Fruit fly (Drosophila melanogaster) whole organism, embryonic: ENCODE results near the gene Gcna.

ENCODE experiments used
- Aef1 ChIP-seq: fragments of 200-800 bp; sonication (Bioruptor generic); IDR thresholded peaks from 3 replicates; pipeline ENCODE4 v1.3.6; 2022; ENCODE audit warnings: missing biosample characterization, missing genetic modification characterization
- Atf-2 ChIP-seq: fragments of 200-800 bp; sonication (Bioruptor generic); optimal IDR thresholded peaks from 2 replicates; lab custom pipeline; 2016; ENCODE audit warnings: missing biosample characterization, missing genetic modification characterization
- Blimp-1 ChIP-seq: fragments of 200-800 bp; sonication (Bioruptor generic); optimal IDR thresholded peaks from 3 replicates; lab custom pipeline; 2018; ENCODE audit warnings: missing biosample characterization, missing genetic modification characterization, mild to moderate bottlenecking, moderate library complexity, missing genetic modification reagents
- Bteb2 ChIP-seq: fragments of 200-800 bp; sonication (Bioruptor generic); optimal IDR thresholded peaks from 2 replicates; lab custom pipeline; 2016; ENCODE audit warnings: missing biosample characterization, missing genetic modification characterization
- CG11560 ChIP-seq: fragments of 200-800 bp; sonication (Bioruptor generic); IDR thresholded peaks from 3 replicates; pipeline ENCODE4 v1.3.6; 2022; ENCODE audit warnings: missing biosample characterization, missing genetic modification characterization
- CG12391 ChIP-seq: fragments of 200-800 bp; sonication (Bioruptor generic); optimal IDR thresholded peaks from 3 replicates; lab custom pipeline; 2018; ENCODE audit warnings: missing biosample characterization, mild to moderate bottlenecking, missing genetic modification characterization, moderate library complexity
- CG12942 ChIP-seq: fragments of 200-800 bp; sonication (Bioruptor generic); optimal IDR thresholded peaks from 3 replicates; lab custom pipeline; 2016; ENCODE audit warnings: missing biosample characterization, missing genetic modification characterization
- CG13123 ChIP-seq: fragments of 200-800 bp; sonication (Bioruptor generic); optimal IDR thresholded peaks from 2 replicates; lab custom pipeline; 2016; ENCODE audit warnings: missing biosample characterization, missing genetic modification characterization
- CG14014 ChIP-seq: fragments of 200-800 bp; sonication (Bioruptor generic); IDR thresholded peaks from 2 replicates; pipeline ENCODE4 v1.3.6; 2022; ENCODE audit warnings: missing biosample characterization, missing genetic modification characterization
- CG1529 ChIP-seq: fragments of 200-800 bp; sonication (Bioruptor generic); optimal IDR thresholded peaks from 3 replicates; lab custom pipeline; 2018; ENCODE audit warnings: missing biosample characterization, missing genetic modification characterization
- CG1602 ChIP-seq: fragments of 200-800 bp; sonication (Bioruptor generic); optimal IDR thresholded peaks from 3 replicates; lab custom pipeline; 2016; ENCODE audit warnings: missing biosample characterization, missing genetic modification characterization
- CG2120 ChIP-seq: fragments of 200-800 bp; sonication (Bioruptor generic); optimal IDR thresholded peaks from 3 replicates; lab custom pipeline; 2016; ENCODE audit warnings: missing biosample characterization, missing genetic modification characterization
- CG4424 ChIP-seq: fragments of 200-800 bp; sonication (Bioruptor generic); optimal IDR thresholded peaks from 3 replicates; lab custom pipeline; 2016; ENCODE audit warnings: missing biosample characterization, missing genetic modification characterization
- CG7963 ChIP-seq: fragments of 200-800 bp; sonication (Bioruptor generic); IDR thresholded peaks from 3 replicates; pipeline ENCODE4 v1.3.6; 2022; ENCODE audit warnings: missing biosample characterization, missing genetic modification characterization; ENCODE audit not compliant: partially characterized antibody
- D ChIP-seq, 2 experiments: fragments of 200-800 bp in 1 of 2; fragments of >200 bp in 1 of 2; sonication (Bioruptor generic) in 1 of 2; optimal IDR thresholded peaks; 2 replicates in 1 of 2; 3 replicates in 1 of 2; lab custom pipeline; 2017; ENCODE audit warnings: mild to moderate bottlenecking in 1 of 2, missing biosample characterization in 1 of 2, missing genetic modification characterization in 1 of 2, missing genetic modification reagents in 1 of 2
- E2f2 ChIP-seq: fragments of 200-800 bp; sonication (Bioruptor generic); IDR thresholded peaks from 2 replicates; pipeline ENCODE4 v1.3.6; 2022; ENCODE audit warnings: missing biosample characterization, missing genetic modification characterization
- Ets65A ChIP-seq: fragments of 200-800 bp; sonication (Bioruptor generic); peaks from one replicate; lab custom pipeline; 2016; ENCODE audit warnings: missing biosample characterization, missing genetic modification characterization
- GATAe ChIP-seq: fragments of 200-800 bp; sonication (Bioruptor generic); conservative IDR thresholded peaks from 2 replicates; pipeline ENCODE4 v1.3.6; 2022; ENCODE audit warnings: missing biosample characterization, missing genetic modification characterization
- HLH4C ChIP-seq: fragments of 200-800 bp; sonication (Bioruptor generic); IDR thresholded peaks from 3 replicates; pipeline ENCODE4 v1.3.6; 2022; ENCODE audit warnings: missing biosample characterization, missing genetic modification characterization; ENCODE audit not compliant: partially characterized antibody
- MBD-R2 ChIP-seq: fragments of 200-800 bp; sonication (Bioruptor generic); IDR thresholded peaks from 2 replicates; pipeline ENCODE4 v1.3.6; 2022; ENCODE audit warnings: missing biosample characterization, missing genetic modification characterization
- Nf-YC ChIP-seq: fragments of 200-800 bp; optimal IDR thresholded peaks from 3 replicates; lab custom pipeline; 2019; ENCODE audit warnings: missing biosample characterization, mild to moderate bottlenecking, missing genetic modification characterization, moderate library complexity
- Pdp1 ChIP-seq, 2 experiments: fragments of 200-800 bp; sonication (Bioruptor generic); optimal IDR thresholded peaks; 3 replicates each; lab custom pipeline; 2016; ENCODE audit warnings: missing biosample characterization in 2 of 2, missing genetic modification characterization in 2 of 2, mild to moderate bottlenecking in 1 of 2, moderate library complexity in 1 of 2
- Rx ChIP-seq: fragments of 200-800 bp; sonication (Bioruptor generic); IDR thresholded peaks from 2 replicates; pipeline ENCODE4 v1.3.6; 2022; ENCODE audit warnings: missing biosample characterization, missing genetic modification characterization
- Sin3A ChIP-seq: fragments of >200 bp; optimal IDR thresholded peaks from 2 replicates; lab custom pipeline; 2018
- Sox102F ChIP-seq: fragments of 200-800 bp; sonication (Bioruptor generic); optimal IDR thresholded peaks from 2 replicates; lab custom pipeline; 2018; ENCODE audit warnings: missing biosample characterization, mild to moderate bottlenecking, missing genetic modification characterization, moderate library complexity
- ac ChIP-seq: fragments of 200-800 bp; sonication (Bioruptor generic); optimal IDR thresholded peaks from 3 replicates; lab custom pipeline; 2017; ENCODE audit warnings: missing biosample characterization, mild to moderate bottlenecking, missing genetic modification characterization
- amos ChIP-seq: fragments of 200-800 bp; sonication (Bioruptor generic); IDR thresholded peaks from 2 replicates; pipeline ENCODE4 v1.3.6; 2022; ENCODE audit warnings: missing biosample characterization, missing genetic modification characterization; ENCODE audit not compliant: partially characterized antibody
- ap ChIP-seq: fragments of 200-800 bp; sonication (Bioruptor generic); IDR thresholded peaks from 2 replicates; pipeline ENCODE4 v1.3.6; 2022; ENCODE audit warnings: missing biosample characterization, missing genetic modification characterization
- ato ChIP-seq: fragments of 200-800 bp; sonication (Bioruptor generic); IDR thresholded peaks from 2 replicates; pipeline ENCODE4 v1.3.6; 2022; ENCODE audit warnings: missing biosample characterization, missing genetic modification characterization; ENCODE audit not compliant: partially characterized antibody
- az2 ChIP-seq: fragments of 200-800 bp; sonication (Bioruptor generic); optimal IDR thresholded peaks from 3 replicates; lab custom pipeline; 2016; ENCODE audit warnings: missing biosample characterization, missing genetic modification characterization
- cad ChIP-seq: fragments of >200 bp; optimal IDR thresholded peaks from 2 replicates; lab custom pipeline; 2017; ENCODE audit warnings: missing biosample characterization, missing genetic modification characterization
- gcm ChIP-seq: fragments of 200-800 bp; sonication (Bioruptor generic); optimal IDR thresholded peaks from 2 replicates; lab custom pipeline; 2019; ENCODE audit warnings: missing biosample characterization, mild to moderate bottlenecking, missing genetic modification characterization, moderate library complexity
- grau ChIP-seq: fragments of 200-800 bp; optimal IDR thresholded peaks from 3 replicates; lab custom pipeline; 2019; ENCODE audit warnings: missing biosample characterization, mild to moderate bottlenecking, missing genetic modification characterization, moderate library complexity
- gro ChIP-seq: fragments of 200-800 bp; sonication (Bioruptor generic); optimal IDR thresholded peaks from 2 replicates; lab custom pipeline; 2016; ENCODE audit warnings: missing biosample characterization, missing genetic modification characterization
- her ChIP-seq: fragments of 200-800 bp; sonication (Bioruptor generic); optimal IDR thresholded peaks from 2 replicates; lab custom pipeline; 2016; ENCODE audit warnings: missing biosample characterization, missing genetic modification characterization
- lov ChIP-seq, 2 experiments: fragments of 200-800 bp in 1 of 2; fragments of >200 bp in 1 of 2; sonication (Bioruptor generic) in 1 of 2; IDR thresholded peaks in 1 of 2; optimal IDR thresholded peaks in 1 of 2; 2 replicates in 1 of 2; 3 replicates in 1 of 2; pipeline versions ENCODE4 v1.3.6 to Lab custom; 2017 to 2022; ENCODE audit warnings: missing biosample characterization in 1 of 2, missing genetic modification characterization in 1 of 2
- nmo ChIP-seq: fragments of 200-800 bp; sonication (Bioruptor generic); optimal IDR thresholded peaks from 2 replicates; lab custom pipeline; 2018; ENCODE audit warnings: missing biosample characterization, mild to moderate bottlenecking, missing genetic modification characterization, moderate library complexity
- pita ChIP-seq: fragments of 200-800 bp; sonication (Bioruptor generic); optimal IDR thresholded peaks from 2 replicates; lab custom pipeline; 2017; ENCODE audit warnings: missing biosample characterization, mild to moderate bottlenecking, missing genetic modification characterization
- pum ChIP-seq: fragments of 200-800 bp; sonication (Bioruptor generic); optimal IDR thresholded peaks from 2 replicates; lab custom pipeline; 2016; ENCODE audit warnings: missing biosample characterization, missing genetic modification characterization
- sc ChIP-seq, 3 experiments: fragments of >200 bp in 2 of 3; fragments of 200-800 bp in 1 of 3; sonication (Bioruptor generic) in 1 of 3; optimal IDR thresholded peaks; 2 replicates in 2 of 3; 3 replicates in 1 of 3; lab custom pipeline; 2017; ENCODE audit warnings: mild to moderate bottlenecking in 1 of 3, missing biosample characterization in 1 of 3, missing genetic modification characterization in 1 of 3, missing genetic modification reagents in 1 of 3
- stc ChIP-seq: fragments of 200-800 bp; sonication (Bioruptor generic); IDR thresholded peaks from 2 replicates; pipeline ENCODE4 v1.3.6; 2022; ENCODE audit warnings: missing biosample characterization, missing genetic modification characterization
- stwl ChIP-seq: fragments of 200-800 bp; sonication (Bioruptor generic); optimal IDR thresholded peaks from 3 replicates; lab custom pipeline; 2018; ENCODE audit warnings: missing biosample characterization, mild to moderate bottlenecking, missing genetic modification characterization, moderate library complexity
- tio ChIP-seq: fragments of 200-800 bp; sonication (Bioruptor generic); optimal IDR thresholded peaks from 2 replicates; lab custom pipeline; 2017; ENCODE audit warnings: missing biosample characterization, missing genetic modification characterization, inconsistent platforms
- tup ChIP-seq: fragments of 200-800 bp; sonication (Bioruptor generic); optimal IDR thresholded peaks from 2 replicates; lab custom pipeline; 2016; ENCODE audit warnings: missing biosample characterization, mild to moderate bottlenecking, missing genetic modification characterization, moderate library complexity
- twi ChIP-seq: fragments of 200-800 bp; optimal IDR thresholded peaks from 2 replicates; lab custom pipeline; 2019; ENCODE audit warnings: missing biosample characterization, mild to moderate bottlenecking, missing genetic modification characterization, moderate library complexity
- usp ChIP-seq: fragments of >200 bp; optimal IDR thresholded peaks from 2 replicates; lab custom pipeline; 2017; ENCODE audit warnings: missing biosample characterization, missing genetic modification characterization
- zfh1 ChIP-seq: fragments of 200-800 bp; sonication (Bioruptor generic); IDR thresholded peaks from 3 replicates; pipeline ENCODE4 v1.3.6; 2022; ENCODE audit warnings: missing biosample characterization, missing genetic modification characterization

Gcna gene

DNA sequence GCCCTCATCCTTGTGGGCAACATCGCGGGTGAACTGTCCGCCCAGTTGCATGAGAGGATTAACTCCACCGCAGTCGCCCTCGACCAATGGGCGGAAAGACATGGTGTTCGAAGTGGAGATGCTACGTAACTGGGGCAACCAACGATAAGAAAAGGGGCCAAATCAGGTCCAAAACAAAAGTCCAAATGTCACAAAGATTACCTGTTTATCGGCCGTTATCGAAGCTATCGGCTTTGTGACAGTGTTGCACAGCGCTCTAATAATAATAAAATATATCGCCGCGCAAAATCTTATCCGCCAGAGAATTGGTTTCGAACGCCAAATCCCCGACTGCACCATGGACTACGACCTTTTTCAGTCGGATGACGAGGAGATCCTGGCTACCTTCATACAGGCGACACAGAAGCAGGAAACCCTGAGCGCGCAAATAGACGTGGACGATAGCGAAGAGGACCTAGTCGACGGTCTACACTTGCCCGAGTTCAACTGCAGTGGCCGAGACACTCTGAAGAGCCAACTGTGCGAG is 3.0 kb upstream of the Gcna start, which contains the start of the genes CG14803 and Pex5 (continued):
- TF ChIP-seq GATAe (GFP tag; lab: Robert Waterston, UW): peak; percentile 21; the same call in 1 of the 2 replicates
- TF ChIP-seq CG7963: peak; percentile 67; the same call in 1 of the 3 replicates
- TF ChIP-seq stwl (tag; lab: Kevin White, UChicago): peak; percentile 82
- TF ChIP-seq sc (optimal IDR thresholded peaks at IDR 0.05; lab: Kevin White, UChicago): no peak
- TF ChIP-seq sc (GFP tag; optimal IDR thresholded peaks at IDR 0.05; lab: Kevin White, UChicago): no peak
- no peak for TF ChIP-seq Rx (GFP tag; lab: Robert Waterston, UW)
- TF ChIP-seq ato (GFP tag; lab: Robert Waterston, UW): peak; percentile 38
- TF ChIP-seq az2 (GFP tag; lab: Kevin White, UChicago): no peak
- TF ChIP-seq Sox102F: no peak
- TF ChIP-seq amos (GFP tag; lab: Robert Waterston, UW): peak; percentile 59; the same call in 1 of the 2 replicates
- peak in 1 of 2 experiments; percentile 63 for TF ChIP-seq Pdp1 (GFP tag; optimal IDR thresholded peaks at IDR 0.05; lab: Kevin White, UChicago)
- peak; percentile 31 for TF ChIP-seq CG2120 (GFP tag; lab: Kevin White, UChicago)
- peak; percentile 84 for TF ChIP-seq E2f2 (GFP tag; lab: Robert Waterston, UW)
- TF ChIP-seq grau (tag; lab: Kevin White, UChicago): no peak
- peak; percentile 13 for TF ChIP-seq Sin3A (lab: Kevin White, UChicago)

dm6 chrX:1861620-1862184 is 3.9 kb downstream of the Gcna start, which contains the start of gene deltaCOP:
deltaCOP (minus strand) TSS chrX:1861790.
- TF ChIP-seq pita (GFP tag; lab: Kevin White, UChicago) (no peak), CG11560 (tag; lab: Robert Waterston, UW) (peak; percentile 72; the same call in 2 of the 3 replicates), Nf-YC (tag; lab: Kevin White, UChicago) (peak; percentile 60), usp (GFP tag; lab: Kevin White, UChicago) (no peak), Ets65A (GFP tag; lab: Kevin White, UChicago) (peak; percentile 99), ac (GFP tag; lab: Kevin White, UChicago) (no peak), Bteb2 (peak; percentile 92), Aef1 (GFP tag; lab: Robert Waterston, UW) (peak; percentile 84), Sox102F (no peak), twi (peak; percentile 58), gcm (peak; percentile 28), Atf-2 (GFP tag; lab: Kevin White, UChicago) (peak; percentile 88), HLH4C (no peak), her (peak; percentile 82), zfh1 (GFP tag; lab: Robert Waterston, UW) (peak; percentile 70), gro (peak; percentile 92), Blimp-1 (GFP tag; lab: Kevin White, UChicago) (peak; percentile 58), CG12942 (GFP tag; lab: Kevin White, UChicago) (peak; percentile 86), cad (GFP tag; lab: Kevin White, UChicago) (no peak), lov (optimal IDR thresholded peaks at IDR 0.05; lab: Kevin White, UChicago) (no peak), lov (GFP tag; IDR thresholded peaks at IDR 0.05; lab: Robert Waterston, UW) (0 out of 3 replicates have a peak, but pooled peaks have one; percentile 46), pum (GFP tag; lab: Kevin White, UChicago) (peak; percentile 89), CG1529 (GFP tag; lab: Kevin White, UChicago) (no peak), D (optimal IDR thresholded peaks at IDR 0.05; lab: Kevin White, UChicago) (peak; percentile 38), D (GFP tag; optimal IDR thresholded peaks at IDR 0.05; lab: Kevin White, UChicago) (no peak), nmo (GFP tag; lab: Kevin White, UChicago) (peak; percentile 79), ap (GFP tag; lab: Robert Waterston, UW) (peak; percentile 57; the same call in 1 of the 2 replicates), CG1602 (GFP tag; lab: Kevin White, UChicago) (peak; percentile 84), MBD-R2 (peak; percentile 83), stc (GFP tag; lab: Robert Waterston, UW) (peak; percentile 63; the same call in 1 of the 2 replicates), tio (GFP tag; lab: Kevin White, UChicago) (no peak), CG4424 (GFP tag; lab: Kevin White, UChicago) (peak; percentile 85), CG14014 (GFP tag; lab: Robert Waterston, UW) (peak; percentile 83), CG13123 (peak; percentile 80), tup (GFP tag; lab: Kevin White, UChicago) (peak; percentile 61), CG12391 (tag; lab: Kevin White, UChicago) (peak; percentile 78)
